Worm (Caenorhabditis elegans): ENCODE results near the gene F44A2.5.

- TF ChIP-seq egl-27 (tag; optimal IDR thresholded peaks at IDR 0.05): no peak
- TF ChIP-seq ztf-4 (tag; optimal IDR thresholded peaks at IDR 0.05): no peak
- TF ChIP-seq nhr-76 (tag; optimal IDR thresholded peaks at IDR 0.05): no peak
- TF ChIP-seq R02D3.7 (tag; optimal IDR thresholded peaks at IDR 0.05): no peak
- TF ChIP-seq nhr-237 (tag; optimal IDR thresholded peaks at IDR 0.05): no peak
- no peak for TF ChIP-seq ceh-82 (tag; optimal IDR thresholded peaks at IDR 0.05)
- no peak for TF ChIP-seq ceh-9 (tag; optimal IDR thresholded peaks at IDR 0.05)
- TF ChIP-seq ama-1 (optimal IDR thresholded peaks at IDR 0.05): no peak
- no peak for TF ChIP-seq nfya-1 (tag; optimal IDR thresholded peaks at IDR 0.05; ENCODE audit: insufficient read depth)
- no peak for TF ChIP-seq pha-4 (tag; optimal IDR thresholded peaks at IDR 0.05)
- TF ChIP-seq fos-1 (tag; optimal IDR thresholded peaks at IDR 0.05): no peak
- no peak for TF ChIP-seq fkh-10 (GFP tag; optimal IDR thresholded peaks at IDR 0.05)
Measured at ce11 chrV:9328670-9329069, 31.2 kb downstream of the F44A2.5 start, which contains the start of gene K07B1.4.
